Worm (Caenorhabditis elegans): ENCODE results near the gene Y81B9A.2.

- TF ChIP-seq lin-1 (GFP tag; IDR thresholded peaks at IDR 0.05) (no peak), zfp-3 (GFP tag; conservative IDR thresholded peaks at IDR 0.05) (no peak), mxl-2 (GFP tag; conservative IDR thresholded peaks at IDR 0.05) (no peak), sdz-12 (GFP tag; optimal IDR thresholded peaks at IDR 0.05) (no peak), lin-39 (tag; optimal IDR thresholded peaks at IDR 0.05) (no peak), arid-1 (GFP tag; conservative IDR thresholded peaks at IDR 0.05) (no peak), fkh-10 (GFP tag; optimal IDR thresholded peaks at IDR 0.05) (no peak), ama-1 (optimal IDR thresholded peaks at IDR 0.05) (no peak), lin-15B (tag; optimal IDR thresholded peaks at IDR 0.05) (no peak), nhr-41 (GFP tag; IDR thresholded peaks at IDR 0.05) (no peak), jun-1 (tag; optimal IDR thresholded peaks at IDR 0.05) (no peak), aha-1 (tag) (no peak)
Measured at ce11 chrX:9208492-9208891, 24.6 kb downstream of the Y81B9A.2 start.

All from whole organism, L4 larva.